Fruit fly (Drosophila melanogaster) whole organism, embryonic: ENCODE results near the gene Kdm2.

ENCODE experiments used
- ATbp ChIP-seq: fragments of 200-800 bp; sonication (Bioruptor generic); optimal IDR thresholded peaks from 2 replicates; lab custom pipeline; 2017; ENCODE audit warnings: missing biosample characterization, mild to moderate bottlenecking, missing genetic modification characterization, missing genetic modification reagents
- Ada2b ChIP-seq: fragments of 200-800 bp; sonication (Bioruptor generic); IDR thresholded peaks from 2 replicates; pipeline ENCODE4 v1.3.6; 2022; ENCODE audit warnings: missing biosample characterization, missing genetic modification characterization
- Adf1 ChIP-seq: fragments of 200-800 bp; sonication (Bioruptor generic); IDR thresholded peaks from 2 replicates; pipeline ENCODE4 v1.3.6; 2022; ENCODE audit warnings: missing biosample characterization, missing genetic modification characterization
- BEAF-32 ChIP-seq: fragments of 200-800 bp; sonication (Bioruptor generic); optimal IDR thresholded peaks from 3 replicates; lab custom pipeline; 2017; ENCODE audit warnings: missing biosample characterization, missing genetic modification characterization, mild to moderate bottlenecking, moderate library complexity, missing genetic modification reagents
- Bteb2 ChIP-seq: fragments of 200-800 bp; sonication (Bioruptor generic); optimal IDR thresholded peaks from 2 replicates; lab custom pipeline; 2016; ENCODE audit warnings: missing biosample characterization, missing genetic modification characterization
- CG10267 ChIP-seq: fragments of 200-800 bp; sonication (Bioruptor generic); optimal IDR thresholded peaks from 2 replicates; lab custom pipeline; 2018; ENCODE audit warnings: missing biosample characterization, mild to moderate bottlenecking, missing genetic modification characterization, moderate library complexity
- CG10462 ChIP-seq: fragments of 200-800 bp; sonication (Bioruptor generic); optimal IDR thresholded peaks from 2 replicates; lab custom pipeline; 2016; ENCODE audit warnings: missing biosample characterization, missing genetic modification characterization
- CG14667 ChIP-seq: fragments of 200-800 bp; sonication (Bioruptor generic); IDR thresholded peaks from 2 replicates; pipeline ENCODE4 v1.3.6; 2022; ENCODE audit warnings: missing biosample characterization, missing genetic modification characterization
- CG15269 ChIP-seq: fragments of 200-800 bp; sonication (Bioruptor generic); optimal IDR thresholded peaks from 2 replicates; lab custom pipeline; 2018; ENCODE audit warnings: missing biosample characterization, mild to moderate bottlenecking, missing genetic modification characterization, moderate library complexity
- CG15514 ChIP-seq: fragments of 200-800 bp; sonication (Bioruptor generic); optimal IDR thresholded peaks from 3 replicates; lab custom pipeline; 2017; ENCODE audit warnings: missing biosample characterization, missing genetic modification characterization, mild to moderate bottlenecking, moderate library complexity, missing genetic modification reagents
- CG1647 ChIP-seq: fragments of 200-800 bp; sonication (Bioruptor generic); optimal IDR thresholded peaks from 3 replicates; lab custom pipeline; 2016; ENCODE audit warnings: missing biosample characterization, missing genetic modification characterization
- CG3163 ChIP-seq: fragments of 200-800 bp; sonication (Bioruptor generic); optimal IDR thresholded peaks from 3 replicates; lab custom pipeline; 2016; ENCODE audit warnings: missing biosample characterization, missing genetic modification characterization
- CG32532 ChIP-seq: fragments of 200-800 bp; sonication (Bioruptor generic); IDR thresholded peaks from 2 replicates; pipeline ENCODE4 v1.3.6; 2022; ENCODE audit warnings: missing biosample characterization, missing genetic modification characterization
- CG3407 ChIP-seq: fragments of 200-800 bp; sonication (Bioruptor generic); optimal IDR thresholded peaks from 2 replicates; lab custom pipeline; 2018; ENCODE audit warnings: missing biosample characterization, mild to moderate bottlenecking, missing genetic modification characterization
- CG4424 ChIP-seq: fragments of 200-800 bp; sonication (Bioruptor generic); optimal IDR thresholded peaks from 3 replicates; lab custom pipeline; 2016; ENCODE audit warnings: missing biosample characterization, missing genetic modification characterization
- CG4820 ChIP-seq: fragments of 200-800 bp; sonication (Bioruptor generic); optimal IDR thresholded peaks from 3 replicates; lab custom pipeline; 2016; ENCODE audit warnings: missing biosample characterization, missing genetic modification characterization
- CG7928 ChIP-seq: fragments of 200-800 bp; sonication (Bioruptor generic); optimal IDR thresholded peaks from 2 replicates; lab custom pipeline; 2017; ENCODE audit warnings: missing biosample characterization, mild to moderate bottlenecking, missing genetic modification characterization
- D ChIP-seq, 2 experiments: fragments of 200-800 bp in 1 of 2; fragments of >200 bp in 1 of 2; sonication (Bioruptor generic) in 1 of 2; optimal IDR thresholded peaks; 2 replicates in 1 of 2; 3 replicates in 1 of 2; lab custom pipeline; 2017; ENCODE audit warnings: mild to moderate bottlenecking in 1 of 2, missing biosample characterization in 1 of 2, missing genetic modification characterization in 1 of 2, missing genetic modification reagents in 1 of 2
- Fer2 ChIP-seq: fragments of 200-800 bp; sonication (Bioruptor generic); optimal IDR thresholded peaks from 2 replicates; lab custom pipeline; 2018; ENCODE audit warnings: missing biosample characterization, mild to moderate bottlenecking, missing genetic modification characterization, moderate library complexity
- Gug ChIP-seq: fragments of 200-800 bp; sonication (Bioruptor generic); IDR thresholded peaks from 4 replicates; pipeline ENCODE4 v1.3.6; 2022; ENCODE audit warnings: missing biosample characterization, missing genetic modification characterization
- H15 ChIP-seq: fragments of 200-800 bp; sonication (Bioruptor generic); IDR thresholded peaks from 3 replicates; pipeline ENCODE4 v1.3.6; 2022; ENCODE audit warnings: missing biosample characterization, missing genetic modification characterization
- Hey ChIP-seq: fragments of 200-800 bp; sonication (Bioruptor generic); optimal IDR thresholded peaks from 3 replicates; lab custom pipeline; 2018; ENCODE audit warnings: missing biosample characterization, mild to moderate bottlenecking, missing genetic modification characterization
- Kr ChIP-seq: fragments of 200-800 bp; sonication (Bioruptor generic); optimal IDR thresholded peaks from 2 replicates; lab custom pipeline; 2017; ENCODE audit warnings: missing biosample characterization, mild to moderate bottlenecking, missing genetic modification characterization
- MTF-1 ChIP-seq: fragments of 200-800 bp; sonication (Bioruptor generic); optimal IDR thresholded peaks from 2 replicates; lab custom pipeline; 2018; ENCODE audit warnings: missing biosample characterization, mild to moderate bottlenecking, missing genetic modification characterization, borderline replicate concordance
- Mes4 ChIP-seq: fragments of 200-800 bp; sonication (Bioruptor generic); optimal IDR thresholded peaks from 2 replicates; lab custom pipeline; 2016; ENCODE audit warnings: missing biosample characterization, missing genetic modification characterization
- Nf-YB ChIP-seq: fragments of 200-800 bp; sonication (Bioruptor generic); optimal IDR thresholded peaks from 3 replicates; lab custom pipeline; 2019; ENCODE audit warnings: missing biosample characterization, mild to moderate bottlenecking, missing genetic modification characterization, moderate library complexity
- Rfx ChIP-seq: fragments of 200-800 bp; sonication (Bioruptor generic); IDR thresholded peaks from 2 replicates; pipeline ENCODE4 v1.3.6; 2022; ENCODE audit warnings: missing biosample characterization, missing genetic modification characterization
- Rx ChIP-seq: fragments of 200-800 bp; sonication (Bioruptor generic); IDR thresholded peaks from 2 replicates; pipeline ENCODE4 v1.3.6; 2022; ENCODE audit warnings: missing biosample characterization, missing genetic modification characterization
- Sry-β ChIP-seq: fragments of 200-800 bp; sonication (Bioruptor generic); optimal IDR thresholded peaks from 2 replicates; lab custom pipeline; 2018; ENCODE audit warnings: missing biosample characterization, mild to moderate bottlenecking, missing genetic modification characterization, moderate library complexity
- bcd ChIP-seq: fragments of 200-800 bp; sonication (Bioruptor generic); optimal IDR thresholded peaks from 2 replicates; lab custom pipeline; 2017; ENCODE audit warnings: missing biosample characterization, mild to moderate bottlenecking, missing genetic modification characterization
- chm ChIP-seq: fragments of 200-800 bp; sonication (Bioruptor generic); IDR thresholded peaks from 2 replicates; pipeline ENCODE4 v1.3.6; 2022; ENCODE audit warnings: missing biosample characterization, missing genetic modification characterization
- crc ChIP-seq: fragments of 200-800 bp; sonication (Bioruptor generic); optimal IDR thresholded peaks from 2 replicates; lab custom pipeline; 2016; ENCODE audit warnings: missing biosample characterization, missing genetic modification characterization
- crp ChIP-seq, 2 experiments: fragments of 200-800 bp; sonication (Bioruptor generic); optimal IDR thresholded peaks; 2 replicates in 1 of 2; 3 replicates in 1 of 2; lab custom pipeline; 2017; ENCODE audit warnings: missing biosample characterization in 2 of 2, missing genetic modification characterization in 2 of 2, mild to moderate bottlenecking in 1 of 2, moderate library complexity in 1 of 2
- dm ChIP-seq: fragments of 200-800 bp; sonication (Bioruptor generic); optimal IDR thresholded peaks from 3 replicates; lab custom pipeline; 2016; ENCODE audit warnings: missing biosample characterization, missing genetic modification characterization
- emc ChIP-seq: fragments of 200-800 bp; sonication (Bioruptor generic); optimal IDR thresholded peaks from 2 replicates; lab custom pipeline; 2016; ENCODE audit warnings: missing biosample characterization, missing genetic modification characterization
- en ChIP-seq: fragments of 200-800 bp; sonication (Bioruptor generic); optimal IDR thresholded peaks from 2 replicates; lab custom pipeline; 2016; ENCODE audit warnings: missing biosample characterization, missing genetic modification characterization
- gcm ChIP-seq: fragments of 200-800 bp; sonication (Bioruptor generic); optimal IDR thresholded peaks from 2 replicates; lab custom pipeline; 2019; ENCODE audit warnings: missing biosample characterization, mild to moderate bottlenecking, missing genetic modification characterization, moderate library complexity
- insv ChIP-seq, 2 experiments: fragments of 200-800 bp; sonication (Bioruptor generic); optimal IDR thresholded peaks; 3 replicates each; lab custom pipeline; 2016 to 2018; ENCODE audit warnings: missing biosample characterization in 2 of 2, missing genetic modification characterization in 2 of 2
- jumu ChIP-seq: fragments of 200-800 bp; sonication (Bioruptor generic); optimal IDR thresholded peaks from 3 replicates; lab custom pipeline; 2016; ENCODE audit warnings: missing biosample characterization, missing genetic modification characterization
- ken ChIP-seq: fragments of 200-800 bp; sonication (Bioruptor generic); IDR thresholded peaks from 3 replicates; pipeline ENCODE4 v1.3.6; 2022; ENCODE audit warnings: missing biosample characterization, missing genetic modification characterization
- kni ChIP-seq: fragments of 200-800 bp; sonication (Bioruptor generic); optimal IDR thresholded peaks from 3 replicates; lab custom pipeline; 2017; ENCODE audit warnings: mild to moderate bottlenecking, missing biosample characterization, missing genetic modification reagents, missing genetic modification characterization
- prd ChIP-seq, 3 experiments: fragments of >200 bp in 2 of 3; fragments of 200-800 bp in 1 of 3; sonication (Bioruptor generic) in 1 of 3; optimal IDR thresholded peaks in 2 of 3; IDR thresholded peaks in 1 of 3; 2 replicates in 2 of 3; 3 replicates in 1 of 3; pipeline versions ENCODE4 v1.3.6 to Lab custom; 2017 to 2022; ENCODE audit warnings: missing biosample characterization in 1 of 3, missing genetic modification characterization in 1 of 3
- salm ChIP-seq: fragments of 200-800 bp; sonication (Bioruptor generic); optimal IDR thresholded peaks from 2 replicates; lab custom pipeline; 2018; ENCODE audit warnings: missing biosample characterization, mild to moderate bottlenecking, missing genetic modification characterization
- sima ChIP-seq: fragments of 200-800 bp; sonication (Bioruptor generic); optimal IDR thresholded peaks from 2 replicates; lab custom pipeline; 2016; ENCODE audit warnings: missing biosample characterization, missing genetic modification characterization
- so ChIP-seq: fragments of 200-800 bp; sonication (Bioruptor generic); IDR thresholded peaks from 3 replicates; pipeline ENCODE4 v1.3.6; 2022; ENCODE audit warnings: missing biosample characterization, missing genetic modification characterization
- sqz ChIP-seq: fragments of 200-800 bp; sonication (Bioruptor generic); optimal IDR thresholded peaks from 3 replicates; lab custom pipeline; 2018; ENCODE audit warnings: missing biosample characterization, mild to moderate bottlenecking, missing genetic modification characterization
- unpg ChIP-seq: fragments of 200-800 bp; sonication (Bioruptor generic); optimal IDR thresholded peaks from 3 replicates; lab custom pipeline; 2018; ENCODE audit warnings: missing biosample characterization, mild to moderate bottlenecking, missing genetic modification characterization, moderate library complexity
- zfh1 ChIP-seq: fragments of 200-800 bp; sonication (Bioruptor generic); IDR thresholded peaks from 3 replicates; pipeline ENCODE4 v1.3.6; 2022; ENCODE audit warnings: missing biosample characterization, missing genetic modification characterization

The Kdm2 gene

DNA sequence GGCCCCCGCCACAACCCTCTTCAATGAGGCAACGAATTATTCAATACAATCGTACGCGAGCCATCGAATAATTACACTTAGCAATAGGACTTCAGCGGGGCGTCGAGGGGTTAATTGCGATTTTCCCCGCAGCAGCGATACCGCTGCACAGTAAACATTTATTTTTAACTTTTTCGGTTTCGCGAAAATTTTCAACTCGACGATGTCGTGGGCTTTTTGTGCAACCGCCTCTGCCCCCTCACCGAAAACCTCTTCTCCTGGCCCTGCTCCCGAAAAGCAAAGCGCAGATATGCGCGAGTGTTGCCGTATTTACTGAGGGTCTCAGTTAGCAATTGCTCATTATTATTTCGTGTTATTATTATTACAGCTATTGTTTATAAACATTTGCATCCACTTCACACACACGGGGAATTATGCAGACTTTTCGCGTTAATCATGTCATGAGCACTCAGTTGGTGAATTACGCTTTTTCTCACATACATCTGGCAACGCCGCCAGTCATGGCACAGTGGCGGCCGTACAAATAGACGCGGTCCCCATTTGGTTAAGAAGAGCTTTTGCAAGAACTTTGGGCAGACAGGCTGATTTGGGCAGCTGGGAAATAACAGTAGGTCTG is 38.4 kb upstream of the Kdm2 start (continued):
- peak; percentile 4 for TF ChIP-seq CG7928
- no peak for TF ChIP-seq bcd (GFP tag; lab: Kevin White, UChicago)
- TF ChIP-seq CG3407 (GFP tag; lab: Kevin White, UChicago) = no peak
- no peak for TF ChIP-seq Hey (tag; lab: Kevin White, UChicago)
- TF ChIP-seq D (optimal IDR thresholded peaks at IDR 0.05; lab: Kevin White, UChicago) = no peak
- no peak for TF ChIP-seq D (GFP tag; optimal IDR thresholded peaks at IDR 0.05; lab: Kevin White, UChicago)
- peak in 1 of 2 experiments; percentile 46 for TF ChIP-seq crp (GFP tag; optimal IDR thresholded peaks at IDR 0.05; lab: Kevin White, UChicago)
- TF ChIP-seq CG15269 = no peak
- TF ChIP-seq Ada2b (GFP tag; lab: Robert Waterston, UW) = 0 out of 2 replicates have a peak, but pooled peaks have one; percentile 31
- peak; percentile 43 for TF ChIP-seq unpg (GFP tag; lab: Kevin White, UChicago)
- no peak for TF ChIP-seq ATbp (GFP tag; lab: Kevin White, UChicago)
- TF ChIP-seq CG14667 (GFP tag; lab: Robert Waterston, UW) = no peak
- peak; percentile 71 for TF ChIP-seq zfh1 (GFP tag; lab: Robert Waterston, UW)
- peak; percentile 42; the same call in 1 of the 2 replicates for TF ChIP-seq Adf1 (GFP tag; lab: Robert Waterston, UW)
- TF ChIP-seq prd (optimal IDR thresholded peaks at IDR 0.05; lab: Kevin White, UChicago) = no peak
- TF ChIP-seq prd (GFP tag; IDR thresholded peaks at IDR 0.05; lab: Robert Waterston, UW) = peak; percentile 37; the same call in 1 of the 3 replicates
- peak; percentile 56 for TF ChIP-seq Rfx (GFP tag; lab: Robert Waterston, UW)
- TF ChIP-seq crc = peak; percentile 34
- peak; percentile 60 for TF ChIP-seq Bteb2
- TF ChIP-seq Sry-β = no peak
- no peak for TF ChIP-seq CG10462 (GFP tag; lab: Kevin White, UChicago)
- TF ChIP-seq CG3163 (GFP tag; lab: Kevin White, UChicago) = peak; percentile 56
- peak; percentile 57; the same call in 1 of the 2 replicates for TF ChIP-seq chm (GFP tag; lab: Robert Waterston, UW)
- peak; percentile 31 for TF ChIP-seq BEAF-32 (GFP tag; lab: Kevin White, UChicago)
- TF ChIP-seq jumu (GFP tag; lab: Kevin White, UChicago) = peak; percentile 49
- TF ChIP-seq CG32532 (GFP tag; lab: Robert Waterston, UW) = peak; percentile 34; the same call in 1 of the 2 replicates
- peak; percentile 50 for TF ChIP-seq dm
- peak; percentile 31; the same call in 1 of the 4 replicates for TF ChIP-seq Gug (GFP tag; lab: Robert Waterston, UW)
- peak; percentile 63 for TF ChIP-seq CG15514 (GFP tag; lab: Kevin White, UChicago)
- TF ChIP-seq ken (GFP tag; lab: Robert Waterston, UW) = 0 out of 3 replicates have a peak, but pooled peaks have one; percentile 57
- TF ChIP-seq Nf-YB = peak; percentile 28
- peak; percentile 1 for TF ChIP-seq MTF-1 (GFP tag; lab: Kevin White, UChicago)
- peak; percentile 40; the same call in 1 of the 3 replicates for TF ChIP-seq so (GFP tag; lab: Robert Waterston, UW)
- TF ChIP-seq kni (GFP tag; lab: Kevin White, UChicago) = peak; percentile 57
- TF ChIP-seq sqz (GFP tag; lab: Kevin White, UChicago) = no peak
- TF ChIP-seq Fer2 (tag; lab: Kevin White, UChicago) = no peak
- TF ChIP-seq CG4820 = peak; percentile 3
- peak; percentile 17 for TF ChIP-seq CG10267
- TF ChIP-seq gcm (GFP tag; lab: Kevin White, UChicago) = peak; percentile 7
- TF ChIP-seq H15 = 0 out of 3 replicates have a peak, but pooled peaks have one; percentile 37
- TF ChIP-seq salm (tag; lab: Kevin White, UChicago) = no peak
- peak; percentile 49 for TF ChIP-seq CG1647 (GFP tag; lab: Kevin White, UChicago)
- no peak for TF ChIP-seq Kr (GFP tag; lab: Kevin White, UChicago)
- peak; percentile 64 for TF ChIP-seq Mes4 (GFP tag; lab: Kevin White, UChicago)
- no peak for TF ChIP-seq sima (GFP tag; lab: Kevin White, UChicago)
- peak in 1 of 2 experiments; percentile 15 for TF ChIP-seq insv (GFP tag; optimal IDR thresholded peaks at IDR 0.05; lab: Kevin White, UChicago)
- no peak for TF ChIP-seq Rx
- TF ChIP-seq emc (GFP tag; lab: Kevin White, UChicago) = no peak
- TF ChIP-seq en (GFP tag; lab: Kevin White, UChicago) = peak; percentile 45
- TF ChIP-seq CG4424 (GFP tag; lab: Kevin White, UChicago) = peak; percentile 25
